Worm (Caenorhabditis elegans): ENCODE results near the gene daf-28.

ce11 chrV:19771660-19772059 lies 43.3 kb upstream of the daf-28 start, which contains the start of gene M162.15:
- TF ChIP-seq zim-3 (tag; optimal IDR thresholded peaks at IDR 0.05) (no peak), snpc-4 (GFP tag; optimal IDR thresholded peaks at IDR 0.05) (no peak), snpc-4 (tag; optimal IDR thresholded peaks at IDR 0.05) (no peak), F22D6.2 (tag; optimal IDR thresholded peaks at IDR 0.05) (no peak), repo-1 (tag; optimal IDR thresholded peaks at IDR 0.05) (no peak), F57A8.1 (GFP tag; optimal IDR thresholded peaks at IDR 0.05) (no peak), ztf-28 (GFP tag; IDR thresholded peaks at IDR 0.05) (no peak)
